Fruit fly (Drosophila melanogaster) whole organism, embryonic: ENCODE measurements around the gene bab1.

Source experiments
- Bteb2 ChIP-seq: fragments of 200-800 bp; sonication (Bioruptor generic); optimal IDR thresholded peaks from 2 replicates; lab custom pipeline; 2016; ENCODE audit warnings: missing biosample characterization, missing genetic modification characterization
- CG10366 ChIP-seq: fragments of 200-800 bp; sonication (Bioruptor generic); IDR thresholded peaks from 2 replicates; pipeline ENCODE4 v1.3.6; 2022; ENCODE audit warnings: missing biosample characterization, missing genetic modification characterization
- CG1233 ChIP-seq: fragments of 200-800 bp; sonication (Bioruptor generic); optimal IDR thresholded peaks from 4 replicates; lab custom pipeline; 2018; ENCODE audit warnings: missing biosample characterization, mild to moderate bottlenecking, missing genetic modification characterization
- CG12744 ChIP-seq: fragments of 200-800 bp; sonication (Bioruptor generic); optimal IDR thresholded peaks from 2 replicates; lab custom pipeline; 2016; ENCODE audit warnings: missing biosample characterization, missing genetic modification characterization
- CG14050 ChIP-seq: fragments of 200-800 bp; sonication (Bioruptor generic); IDR thresholded peaks from 3 replicates; pipeline ENCODE4 v1.3.6; 2022; ENCODE audit warnings: missing biosample characterization, missing genetic modification characterization
- CG14441 ChIP-seq: fragments of 200-800 bp; sonication (Bioruptor generic); IDR thresholded peaks from 2 replicates; pipeline ENCODE4 v1.3.6; 2022; ENCODE audit warnings: missing biosample characterization, missing genetic modification characterization
- CG15696 ChIP-seq: fragments of 200-800 bp; sonication (Bioruptor generic); optimal IDR thresholded peaks from 2 replicates; lab custom pipeline; 2019; ENCODE audit warnings: missing biosample characterization, mild to moderate bottlenecking, missing genetic modification characterization, moderate library complexity
- CG16815 ChIP-seq: fragments of 200-800 bp; sonication (Bioruptor generic); optimal IDR thresholded peaks from 3 replicates; lab custom pipeline; 2017; ENCODE audit warnings: missing biosample characterization, mild to moderate bottlenecking, missing genetic modification characterization
- CG17612 ChIP-seq: fragments of 200-800 bp; sonication (Bioruptor generic); IDR thresholded peaks from 2 replicates; pipeline ENCODE4 v1.3.6; 2022; ENCODE audit warnings: missing biosample characterization, missing genetic modification characterization
- CG3281 ChIP-seq: fragments of 200-800 bp; sonication (Bioruptor generic); optimal IDR thresholded peaks from 3 replicates; lab custom pipeline; 2017; ENCODE audit warnings: missing biosample characterization, mild to moderate bottlenecking, missing genetic modification characterization
- CG4424 ChIP-seq: fragments of 200-800 bp; sonication (Bioruptor generic); optimal IDR thresholded peaks from 3 replicates; lab custom pipeline; 2016; ENCODE audit warnings: missing biosample characterization, missing genetic modification characterization
- CG6791 ChIP-seq: fragments of 200-800 bp; sonication (Bioruptor generic); IDR thresholded peaks from 3 replicates; pipeline ENCODE4 v1.3.6; 2022; ENCODE audit warnings: missing biosample characterization, missing genetic modification characterization; ENCODE audit not compliant: partially characterized antibody
- CoRest ChIP-seq: fragments of 200-800 bp; sonication (Bioruptor generic); optimal IDR thresholded peaks from 3 replicates; lab custom pipeline; 2018; ENCODE audit warnings: missing biosample characterization, mild to moderate bottlenecking, missing genetic modification characterization, moderate library complexity
- Dbx ChIP-seq: fragments of 200-800 bp; sonication (Bioruptor generic); IDR thresholded peaks from 3 replicates; pipeline ENCODE4 v1.3.6; 2022; ENCODE audit warnings: missing biosample characterization, missing genetic modification characterization
- HLHmδ ChIP-seq: fragments of 200-800 bp; sonication (Bioruptor generic); optimal IDR thresholded peaks from 2 replicates; lab custom pipeline; 2018; ENCODE audit warnings: missing biosample characterization, mild to moderate bottlenecking, missing genetic modification characterization, moderate library complexity
- Hmr ChIP-seq: fragments of 200-800 bp; sonication (Bioruptor generic); optimal IDR thresholded peaks from 3 replicates; lab custom pipeline; 2017; ENCODE audit warnings: mild to moderate bottlenecking, missing biosample characterization, missing genetic modification reagents, missing genetic modification characterization
- Hsf ChIP-seq: fragments of 200-800 bp; sonication (Bioruptor generic); optimal IDR thresholded peaks from 3 replicates; lab custom pipeline; 2016; ENCODE audit warnings: missing biosample characterization, missing genetic modification characterization
- Lim3 ChIP-seq: fragments of 200-800 bp; sonication (Bioruptor generic); IDR thresholded peaks from 2 replicates; pipeline ENCODE4 v1.3.6; 2022; ENCODE audit warnings: missing biosample characterization, missing genetic modification characterization
- NK7.1 ChIP-seq: fragments of 200-800 bp; sonication (Bioruptor generic); optimal IDR thresholded peaks from 3 replicates; lab custom pipeline; 2016; ENCODE audit warnings: missing biosample characterization, missing genetic modification characterization
- NfI ChIP-seq: fragments of 200-800 bp; sonication (Bioruptor generic); optimal IDR thresholded peaks from 3 replicates; lab custom pipeline; 2018; ENCODE audit warnings: missing biosample characterization, mild to moderate bottlenecking, missing genetic modification characterization, moderate library complexity
- Ravus ChIP-seq: fragments of 200-800 bp; sonication (Bioruptor generic); IDR thresholded peaks from 2 replicates; pipeline ENCODE4 v1.3.6; 2022; ENCODE audit warnings: missing biosample characterization, missing genetic modification characterization
- aop ChIP-seq: fragments of 200-800 bp; sonication (Bioruptor generic); IDR thresholded peaks from 2 replicates; pipeline ENCODE4 v1.3.6; 2022; ENCODE audit warnings: missing biosample characterization, missing genetic modification characterization
- ara ChIP-seq: fragments of 200-800 bp; sonication (Bioruptor generic); IDR thresholded peaks from 2 replicates; pipeline ENCODE4 v1.3.6; 2022; ENCODE audit warnings: missing biosample characterization, missing genetic modification characterization
- bbx ChIP-seq: fragments of 200-800 bp; sonication (Bioruptor generic); IDR thresholded peaks from 2 replicates; pipeline ENCODE4 v1.3.6; 2022; ENCODE audit warnings: missing biosample characterization, missing genetic modification characterization; ENCODE audit not compliant: partially characterized antibody
- bsh ChIP-seq, 2 experiments: fragments of 200-800 bp; sonication (Bioruptor generic); optimal IDR thresholded peaks; 2 replicates each; lab custom pipeline; 2017 to 2018; ENCODE audit warnings: mild to moderate bottlenecking in 2 of 2, missing biosample characterization in 2 of 2, missing genetic modification characterization in 2 of 2, moderate library complexity in 1 of 2
- chn ChIP-seq: fragments of 200-800 bp; sonication (Bioruptor generic); optimal IDR thresholded peaks from 2 replicates; lab custom pipeline; 2016; ENCODE audit warnings: missing biosample characterization, missing genetic modification characterization
- corto ChIP-seq: fragments of 200-800 bp; sonication (Bioruptor generic); optimal IDR thresholded peaks from 2 replicates; lab custom pipeline; 2016; ENCODE audit warnings: missing biosample characterization, mild to moderate bottlenecking, missing genetic modification characterization, moderate library complexity
- dan ChIP-seq: fragments of 200-800 bp; sonication (Bioruptor generic); IDR thresholded peaks from 2 replicates; pipeline ENCODE4 v1.3.6; 2022; ENCODE audit warnings: missing biosample characterization, missing genetic modification characterization
- dysf ChIP-seq: fragments of 200-800 bp; sonication (Bioruptor generic); IDR thresholded peaks from 3 replicates; pipeline ENCODE4 v1.3.6; 2022; ENCODE audit warnings: missing biosample characterization, missing genetic modification characterization
- ems ChIP-seq: fragments of 200-800 bp; sonication (Bioruptor generic); optimal IDR thresholded peaks from 3 replicates; lab custom pipeline; 2016; ENCODE audit warnings: missing biosample characterization, missing genetic modification characterization
- exex ChIP-seq: fragments of 200-800 bp; sonication (Bioruptor generic); optimal IDR thresholded peaks from 4 replicates; lab custom pipeline; 2018; ENCODE audit warnings: missing biosample characterization, mild to moderate bottlenecking, missing genetic modification characterization, moderate library complexity
- ftz-f1 ChIP-seq: fragments of 200-800 bp; sonication (Bioruptor generic); optimal IDR thresholded peaks from 2 replicates; lab custom pipeline; 2016; ENCODE audit warnings: missing biosample characterization, missing genetic modification characterization
- gce ChIP-seq: fragments of 200-800 bp; sonication (Bioruptor generic); IDR thresholded peaks from 3 replicates; pipeline ENCODE4 v1.3.6; 2022; ENCODE audit warnings: missing biosample characterization, missing genetic modification characterization
- gcm2 ChIP-seq: fragments of 200-800 bp; sonication (Bioruptor generic); optimal IDR thresholded peaks from 2 replicates; lab custom pipeline; 2016; ENCODE audit warnings: missing biosample characterization, missing genetic modification characterization
- gro ChIP-seq: fragments of 200-800 bp; sonication (Bioruptor generic); optimal IDR thresholded peaks from 2 replicates; lab custom pipeline; 2016; ENCODE audit warnings: missing biosample characterization, missing genetic modification characterization
- her ChIP-seq: fragments of 200-800 bp; sonication (Bioruptor generic); optimal IDR thresholded peaks from 2 replicates; lab custom pipeline; 2016; ENCODE audit warnings: missing biosample characterization, missing genetic modification characterization
- hkb ChIP-seq, 2 experiments: fragments of 200-800 bp in 1 of 2; fragments of >200 bp in 1 of 2; sonication (Bioruptor generic) in 1 of 2; IDR thresholded peaks in 1 of 2; optimal IDR thresholded peaks in 1 of 2; 2 replicates each; pipeline versions ENCODE4 v1.3.6 to Lab custom; 2017 to 2022; ENCODE audit warnings: missing biosample characterization in 1 of 2, missing genetic modification characterization in 1 of 2
- knrl ChIP-seq: fragments of 200-800 bp; sonication (Bioruptor generic); IDR thresholded peaks from 3 replicates; pipeline ENCODE4 v1.3.6; 2022; ENCODE audit warnings: missing biosample characterization, missing genetic modification characterization; ENCODE audit not compliant: partially characterized antibody
- peb ChIP-seq: fragments of 200-800 bp; sonication (Bioruptor generic); IDR thresholded peaks from 2 replicates; pipeline ENCODE4 v1.3.6; 2022; ENCODE audit warnings: missing biosample characterization, missing genetic modification characterization
- ro ChIP-seq: fragments of 200-800 bp; sonication (Bioruptor generic); IDR thresholded peaks from 2 replicates; pipeline ENCODE4 v1.3.6; 2022; ENCODE audit warnings: missing biosample characterization, missing genetic modification characterization
- run ChIP-seq: fragments of 200-800 bp; sonication (Bioruptor generic); optimal IDR thresholded peaks from 3 replicates; lab custom pipeline; 2018; ENCODE audit warnings: missing biosample characterization, mild to moderate bottlenecking, missing genetic modification characterization
- sna ChIP-seq: fragments of 200-800 bp; sonication (Bioruptor generic); IDR thresholded peaks from 2 replicates; pipeline ENCODE4 v1.3.6; 2022; ENCODE audit warnings: missing biosample characterization, missing genetic modification characterization; ENCODE audit not compliant: partially characterized antibody
- so ChIP-seq: fragments of 200-800 bp; sonication (Bioruptor generic); IDR thresholded peaks from 3 replicates; pipeline ENCODE4 v1.3.6; 2022; ENCODE audit warnings: missing biosample characterization, missing genetic modification characterization
- sr ChIP-seq: fragments of 200-800 bp; sonication (Bioruptor generic); IDR thresholded peaks from 3 replicates; pipeline ENCODE4 v1.3.6; 2022; ENCODE audit warnings: missing biosample characterization, missing genetic modification characterization
- tgo ChIP-seq: fragments of 200-800 bp; sonication (Bioruptor generic); IDR thresholded peaks from 3 replicates; pipeline ENCODE4 v1.3.6; 2022; ENCODE audit warnings: missing biosample characterization, missing genetic modification characterization
- tio ChIP-seq: fragments of 200-800 bp; sonication (Bioruptor generic); optimal IDR thresholded peaks from 2 replicates; lab custom pipeline; 2017; ENCODE audit warnings: missing biosample characterization, missing genetic modification characterization, inconsistent platforms
- tna ChIP-seq: fragments of 200-800 bp; sonication (Bioruptor generic); IDR thresholded peaks from 2 replicates; pipeline ENCODE4 v1.3.6; 2022; ENCODE audit warnings: missing biosample characterization, missing genetic modification characterization; ENCODE audit not compliant: partially characterized antibody
- toy ChIP-seq: fragments of 200-800 bp; sonication (Bioruptor generic); IDR thresholded peaks from 2 replicates; pipeline ENCODE4 v1.3.6; 2022; ENCODE audit warnings: missing biosample characterization, missing genetic modification characterization

bab1 gene

DNA sequence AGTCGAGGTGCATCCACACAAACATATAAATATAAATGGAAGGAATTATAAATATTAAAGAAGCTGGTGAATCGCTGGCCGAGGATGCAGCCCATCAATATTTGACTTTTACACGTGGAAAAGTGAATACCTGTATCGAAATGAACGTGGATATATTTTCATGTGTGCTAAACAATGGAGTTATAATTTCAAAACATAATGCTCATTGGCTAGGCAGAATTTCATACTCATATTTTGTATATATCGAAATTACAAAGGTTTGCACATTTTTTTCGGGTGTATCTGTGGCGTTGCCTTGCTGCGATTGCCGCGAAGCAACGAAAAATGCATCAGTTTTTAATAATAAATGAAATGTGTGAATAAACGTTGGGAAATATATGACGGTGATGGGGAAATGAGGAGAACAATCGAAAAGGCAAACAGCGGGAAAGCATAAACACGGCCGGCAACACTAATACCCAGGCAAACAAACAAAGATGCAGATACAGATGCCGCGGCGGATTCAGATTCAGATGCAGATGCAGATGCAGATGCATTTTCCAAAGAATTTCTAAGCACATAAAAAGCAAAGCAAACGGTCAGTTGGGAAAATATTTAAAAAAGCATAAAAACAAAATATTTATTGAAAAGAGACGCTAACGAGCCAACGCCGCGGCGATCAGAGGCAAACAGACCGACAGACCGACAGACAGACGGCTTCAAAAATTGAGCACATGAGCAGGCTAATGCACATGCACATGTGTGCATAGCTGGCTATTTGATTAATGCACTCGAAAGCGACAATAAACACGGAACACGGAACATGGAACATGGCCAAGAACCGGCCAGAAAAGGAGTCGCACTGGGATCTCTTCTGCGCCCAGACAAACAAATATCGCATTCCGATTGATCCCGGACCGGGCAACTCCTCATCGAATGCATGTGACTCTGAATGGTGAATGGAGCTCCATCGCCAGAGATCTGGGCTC, 3.7 kb downstream of the bab1 start (continued):
- TF ChIP-seq CG4424 (peak; percentile 82), CoRest (tag; lab: Kevin White, UChicago) (peak; percentile 45), CG17612 (GFP tag; lab: Robert Waterston, UW) (no peak), dan (GFP tag; lab: Robert Waterston, UW) (peak; percentile 46; the same call in 1 of the 2 replicates), sr (GFP tag; lab: Robert Waterston, UW) (no peak), Ravus (GFP tag; lab: Robert Waterston, UW) (no peak), toy (no peak), corto (peak; percentile 77), so (GFP tag; lab: Robert Waterston, UW) (no peak), sna (GFP tag; lab: Robert Waterston, UW) (no peak), CG12744 (GFP tag; lab: Kevin White, UChicago) (no peak), ro (GFP tag; lab: Robert Waterston, UW) (no peak), CG16815 (peak; percentile 28), Hmr (no peak), run (tag; lab: Kevin White, UChicago) (no peak), bsh (GFP tag; optimal IDR thresholded peaks at IDR 0.05; lab: Kevin White, UChicago) (peak in 1 of 2 experiments; percentile 88), CG6791 (GFP tag; lab: Robert Waterston, UW) (no peak), tio (GFP tag; lab: Kevin White, UChicago) (no peak), Bteb2 (GFP tag; lab: Kevin White, UChicago) (no peak), NfI (GFP tag; lab: Kevin White, UChicago) (no peak), peb (GFP tag; lab: Robert Waterston, UW) (peak; percentile 13; the same call in 1 of the 2 replicates), gcm2 (GFP tag; lab: Kevin White, UChicago) (no peak), CG14441 (no peak), ftz-f1 (no peak), Dbx (no peak), gro (GFP tag; lab: Kevin White, UChicago) (no peak), exex (tag; lab: Kevin White, UChicago) (no peak), Lim3 (GFP tag; lab: Robert Waterston, UW) (no peak), gce (GFP tag; lab: Robert Waterston, UW) (no peak), ems (GFP tag; lab: Kevin White, UChicago) (peak; percentile 33), HLHmδ (GFP tag; lab: Kevin White, UChicago) (no peak), CG14050 (GFP tag; lab: Robert Waterston, UW) (no peak), Hsf (no peak), aop (GFP tag; lab: Robert Waterston, UW) (no peak), CG10366 (peak; percentile 28; the same call in 1 of the 2 replicates), knrl (GFP tag; lab: Robert Waterston, UW) (no peak), CG15696 (tag; lab: Kevin White, UChicago) (peak; percentile 50), dysf (GFP tag; lab: Robert Waterston, UW) (peak; percentile 31; the same call in 1 of the 3 replicates), tgo (GFP tag; lab: Robert Waterston, UW) (peak; percentile 50; the same call in 2 of the 3 replicates), CG3281 (GFP tag; lab: Kevin White, UChicago) (no peak), chn (GFP tag; lab: Kevin White, UChicago) (peak; percentile 42), ara (GFP tag; lab: Robert Waterston, UW) (peak; percentile 77), her (no peak), hkb (optimal IDR thresholded peaks at IDR 0.05; lab: Kevin White, UChicago) (no peak), hkb (GFP tag; IDR thresholded peaks at IDR 0.05; lab: Robert Waterston, UW) (0 out of 2 replicates have a peak, but pooled peaks have one; percentile 42), CG1233 (GFP tag; lab: Kevin White, UChicago) (peak; percentile 49), tna (GFP tag; lab: Robert Waterston, UW) (no peak), bbx (GFP tag; lab: Robert Waterston, UW) (no peak), NK7.1 (no peak)
